Fruit fly (Drosophila melanogaster) whole organism, embryonic: Measurements from ENCODE around the gene CG15916.
A peak's percentile ranks its signal among the peaks of the same experiment; 100 is the strongest.

Experiments
- Awh ChIP-seq: fragments of 200-800 bp; sonication (Bioruptor generic); IDR thresholded peaks from 2 replicates; pipeline ENCODE4, ENCODE4 v1.3.6; 2022; ENCODE audit warnings: missing biosample characterization, missing genetic modification characterization
- B-H2 ChIP-seq: fragments of 200-800 bp; sonication (Bioruptor generic); optimal IDR thresholded peaks from 2 replicates; lab custom pipeline; 2018; ENCODE audit warnings: missing biosample characterization, mild to moderate bottlenecking, missing genetic modification characterization
- CG10959 ChIP-seq: fragments of 200-800 bp; sonication (Bioruptor generic); IDR thresholded peaks from 2 replicates; pipeline ENCODE4 v1.3.6; 2022; ENCODE audit warnings: missing biosample characterization, missing genetic modification characterization
- CG11247 ChIP-seq: fragments of 200-800 bp; sonication (Bioruptor generic); IDR thresholded peaks from 2 replicates; pipeline ENCODE4 v1.3.6; 2022; ENCODE audit warnings: missing biosample characterization, missing genetic modification characterization
- CG1233 ChIP-seq: fragments of 200-800 bp; sonication (Bioruptor generic); optimal IDR thresholded peaks from 4 replicates; lab custom pipeline; 2018; ENCODE audit warnings: missing biosample characterization, mild to moderate bottlenecking, missing genetic modification characterization
- CG12659 ChIP-seq: fragments of 200-800 bp; sonication (Bioruptor generic); optimal IDR thresholded peaks from 3 replicates; lab custom pipeline; 2017; ENCODE audit warnings: mild to moderate bottlenecking, missing biosample characterization, missing genetic modification reagents, missing genetic modification characterization
- CG15011 ChIP-seq: fragments of 200-800 bp; sonication (Bioruptor generic); optimal IDR thresholded peaks from 3 replicates; lab custom pipeline; 2018; ENCODE audit warnings: missing biosample characterization, mild to moderate bottlenecking, missing genetic modification characterization
- CG15514 ChIP-seq: fragments of 200-800 bp; sonication (Bioruptor generic); optimal IDR thresholded peaks from 3 replicates; lab custom pipeline; 2017; ENCODE audit warnings: missing biosample characterization, missing genetic modification characterization, mild to moderate bottlenecking, moderate library complexity, missing genetic modification reagents
- CG16815 ChIP-seq: fragments of 200-800 bp; sonication (Bioruptor generic); optimal IDR thresholded peaks from 3 replicates; lab custom pipeline; 2017; ENCODE audit warnings: missing biosample characterization, mild to moderate bottlenecking, missing genetic modification characterization
- CG2678 ChIP-seq: fragments of 200-800 bp; sonication (Bioruptor generic); optimal IDR thresholded peaks from 3 replicates; lab custom pipeline; 2019; ENCODE audit warnings: missing biosample characterization, mild to moderate bottlenecking, missing genetic modification characterization, moderate library complexity
- CG2889 ChIP-seq: fragments of 200-800 bp; sonication (Bioruptor generic); IDR thresholded peaks from 3 replicates; pipeline ENCODE4 v1.3.6; 2022; ENCODE audit warnings: missing biosample characterization, missing genetic modification characterization
- CG4328 ChIP-seq: fragments of 200-800 bp; sonication (Bioruptor generic); optimal IDR thresholded peaks from 3 replicates; lab custom pipeline; 2017; ENCODE audit warnings: missing biosample characterization, missing genetic modification reagents, missing genetic modification characterization
- CG8089 ChIP-seq: fragments of 200-800 bp; sonication (Bioruptor generic); optimal IDR thresholded peaks from 3 replicates; lab custom pipeline; 2016; ENCODE audit warnings: missing biosample characterization, missing genetic modification characterization
- CG8281 ChIP-seq: fragments of 200-800 bp; sonication (Bioruptor generic); optimal IDR thresholded peaks from 2 replicates; lab custom pipeline; 2018; ENCODE audit warnings: missing biosample characterization, mild to moderate bottlenecking, missing genetic modification characterization, moderate library complexity
- CG8478 ChIP-seq: fragments of >200 bp; optimal IDR thresholded peaks from 2 replicates; lab custom pipeline; 2018
- CG8944 ChIP-seq: fragments of 200-800 bp; sonication (Bioruptor generic); optimal IDR thresholded peaks from 3 replicates; lab custom pipeline; 2016; ENCODE audit warnings: missing biosample characterization, missing genetic modification characterization
- CG9437 ChIP-seq: fragments of 200-800 bp; sonication (Bioruptor generic); optimal IDR thresholded peaks from 2 replicates; lab custom pipeline; 2018; ENCODE audit warnings: missing biosample characterization, mild to moderate bottlenecking, missing genetic modification characterization
- CG9817 ChIP-seq: fragments of 200-800 bp; sonication (Bioruptor generic); optimal IDR thresholded peaks from 2 replicates; lab custom pipeline; 2018; ENCODE audit warnings: missing biosample characterization, mild to moderate bottlenecking, missing genetic modification characterization, moderate library complexity
- D19A ChIP-seq: fragments of 200-800 bp; optimal IDR thresholded peaks from 3 replicates; lab custom pipeline; 2019; ENCODE audit warnings: missing biosample characterization, mild to moderate bottlenecking, missing genetic modification characterization, moderate library complexity
- Dip3 ChIP-seq: fragments of 200-800 bp; sonication (Bioruptor generic); optimal IDR thresholded peaks from 3 replicates; lab custom pipeline; 2016; ENCODE audit warnings: missing biosample characterization, missing genetic modification characterization
- E2f1 ChIP-seq: fragments of 200-800 bp; sonication (Bioruptor generic); IDR thresholded peaks from 2 replicates; pipeline ENCODE4 v1.3.6; 2022; ENCODE audit warnings: missing biosample characterization, missing genetic modification characterization
- HLH4C ChIP-seq: fragments of 200-800 bp; sonication (Bioruptor generic); IDR thresholded peaks from 3 replicates; pipeline ENCODE4 v1.3.6; 2022; ENCODE audit warnings: missing biosample characterization, missing genetic modification characterization; ENCODE audit not compliant: partially characterized antibody
- HLHmδ ChIP-seq: fragments of 200-800 bp; sonication (Bioruptor generic); optimal IDR thresholded peaks from 2 replicates; lab custom pipeline; 2018; ENCODE audit warnings: missing biosample characterization, mild to moderate bottlenecking, missing genetic modification characterization, moderate library complexity
- Hr3 ChIP-seq: fragments of 200-800 bp; sonication (Bioruptor generic); optimal IDR thresholded peaks from 3 replicates; lab custom pipeline; 2016; ENCODE audit warnings: missing biosample characterization, missing genetic modification characterization
- Lim3 ChIP-seq: fragments of 200-800 bp; sonication (Bioruptor generic); IDR thresholded peaks from 2 replicates; pipeline ENCODE4 v1.3.6; 2022; ENCODE audit warnings: missing biosample characterization, missing genetic modification characterization
- MTF-1 ChIP-seq: fragments of 200-800 bp; sonication (Bioruptor generic); optimal IDR thresholded peaks from 2 replicates; lab custom pipeline; 2018; ENCODE audit warnings: missing biosample characterization, mild to moderate bottlenecking, missing genetic modification characterization, borderline replicate concordance
- Nf-YC ChIP-seq: fragments of 200-800 bp; optimal IDR thresholded peaks from 3 replicates; lab custom pipeline; 2019; ENCODE audit warnings: missing biosample characterization, mild to moderate bottlenecking, missing genetic modification characterization, moderate library complexity
- Xrp1 ChIP-seq: fragments of 200-800 bp; sonication (Bioruptor generic); IDR thresholded peaks from 2 replicates; pipeline ENCODE4 v1.3.6; 2022; ENCODE audit warnings: missing biosample characterization, missing genetic modification characterization
- YL-1 ChIP-seq: fragments of 200-800 bp; sonication (Bioruptor generic); optimal IDR thresholded peaks from 3 replicates; lab custom pipeline; 2017; ENCODE audit warnings: missing biosample characterization, mild to moderate bottlenecking, missing genetic modification characterization
- ap ChIP-seq: fragments of 200-800 bp; sonication (Bioruptor generic); IDR thresholded peaks from 2 replicates; pipeline ENCODE4 v1.3.6; 2022; ENCODE audit warnings: missing biosample characterization, missing genetic modification characterization
- bsh ChIP-seq, 2 experiments: fragments of 200-800 bp; sonication (Bioruptor generic); optimal IDR thresholded peaks; 2 replicates each; lab custom pipeline; 2017 to 2018; ENCODE audit warnings: mild to moderate bottlenecking in 2 of 2, missing biosample characterization in 2 of 2, missing genetic modification characterization in 2 of 2, moderate library complexity in 1 of 2
- btn ChIP-seq: fragments of 200-800 bp; sonication (Bioruptor generic); optimal IDR thresholded peaks from 2 replicates; lab custom pipeline; 2016; ENCODE audit warnings: missing biosample characterization, missing genetic modification characterization
- dan ChIP-seq: fragments of 200-800 bp; sonication (Bioruptor generic); IDR thresholded peaks from 2 replicates; pipeline ENCODE4 v1.3.6; 2022; ENCODE audit warnings: missing biosample characterization, missing genetic modification characterization
- dati ChIP-seq: fragments of 200-800 bp; sonication (Bioruptor generic); IDR thresholded peaks from 2 replicates; pipeline ENCODE4 v1.3.6; 2022; ENCODE audit warnings: missing biosample characterization, missing genetic modification characterization
- dpn ChIP-seq, 2 experiments: fragments of 200-800 bp; sonication (Bioruptor generic); optimal IDR thresholded peaks; 3 replicates each; lab custom pipeline; 2016; ENCODE audit warnings: missing biosample characterization in 2 of 2, missing genetic modification characterization in 2 of 2
- emc ChIP-seq: fragments of 200-800 bp; sonication (Bioruptor generic); optimal IDR thresholded peaks from 2 replicates; lab custom pipeline; 2016; ENCODE audit warnings: missing biosample characterization, missing genetic modification characterization
- fd64A ChIP-seq: fragments of 200-800 bp; sonication (Bioruptor generic); optimal IDR thresholded peaks from 3 replicates; lab custom pipeline; 2018; ENCODE audit warnings: missing biosample characterization, mild to moderate bottlenecking, missing genetic modification characterization
- fru ChIP-seq: fragments of >200 bp; optimal IDR thresholded peaks from 2 replicates; lab custom pipeline; 2017
- ftz-f1 ChIP-seq: fragments of 200-800 bp; sonication (Bioruptor generic); optimal IDR thresholded peaks from 2 replicates; lab custom pipeline; 2016; ENCODE audit warnings: missing biosample characterization, missing genetic modification characterization
- gsb ChIP-seq: fragments of 200-800 bp; sonication (Bioruptor generic); IDR thresholded peaks from 2 replicates; pipeline ENCODE4 v1.3.6; 2022; ENCODE audit warnings: missing biosample characterization, missing genetic modification characterization
- hth ChIP-seq: fragments of >200 bp; optimal IDR thresholded peaks from 2 replicates; lab custom pipeline; 2017; ENCODE audit warnings: inconsistent platforms
- jumu ChIP-seq: fragments of 200-800 bp; sonication (Bioruptor generic); optimal IDR thresholded peaks from 3 replicates; lab custom pipeline; 2016; ENCODE audit warnings: missing biosample characterization, missing genetic modification characterization
- maf-S ChIP-seq: fragments of 200-800 bp; sonication (Bioruptor generic); optimal IDR thresholded peaks from 2 replicates; lab custom pipeline; 2016; ENCODE audit warnings: missing biosample characterization, missing genetic modification characterization
- mld ChIP-seq: fragments of 200-800 bp; sonication (Bioruptor generic); IDR thresholded peaks from 3 replicates; pipeline ENCODE4 v1.3.6; 2022; ENCODE audit warnings: missing biosample characterization, missing genetic modification characterization; ENCODE audit not compliant: partially characterized antibody
- nerfin-1 ChIP-seq: fragments of 200-800 bp; sonication (Bioruptor generic); optimal IDR thresholded peaks from 3 replicates; lab custom pipeline; 2019; ENCODE audit warnings: missing biosample characterization, mild to moderate bottlenecking, missing genetic modification characterization, moderate library complexity
- pho ChIP-seq: fragments of 200-800 bp; sonication (Bioruptor generic); optimal IDR thresholded peaks from 2 replicates; lab custom pipeline; 2016; ENCODE audit warnings: missing biosample characterization, missing genetic modification characterization
- prd ChIP-seq, 3 experiments: fragments of >200 bp in 2 of 3; fragments of 200-800 bp in 1 of 3; sonication (Bioruptor generic) in 1 of 3; optimal IDR thresholded peaks in 2 of 3; IDR thresholded peaks in 1 of 3; 2 replicates in 2 of 3; 3 replicates in 1 of 3; pipeline versions ENCODE4 v1.3.6 to Lab custom; 2017 to 2022; ENCODE audit warnings: missing biosample characterization in 1 of 3, missing genetic modification characterization in 1 of 3
- ro ChIP-seq: fragments of 200-800 bp; sonication (Bioruptor generic); IDR thresholded peaks from 2 replicates; pipeline ENCODE4 v1.3.6; 2022; ENCODE audit warnings: missing biosample characterization, missing genetic modification characterization
- run ChIP-seq: fragments of 200-800 bp; sonication (Bioruptor generic); optimal IDR thresholded peaks from 3 replicates; lab custom pipeline; 2018; ENCODE audit warnings: missing biosample characterization, mild to moderate bottlenecking, missing genetic modification characterization
- tgo ChIP-seq: fragments of 200-800 bp; sonication (Bioruptor generic); IDR thresholded peaks from 3 replicates; pipeline ENCODE4 v1.3.6; 2022; ENCODE audit warnings: missing biosample characterization, missing genetic modification characterization
- toy ChIP-seq: fragments of 200-800 bp; sonication (Bioruptor generic); IDR thresholded peaks from 2 replicates; pipeline ENCODE4 v1.3.6; 2022; ENCODE audit warnings: missing biosample characterization, missing genetic modification characterization
- trh ChIP-seq: fragments of 200-800 bp; sonication (Bioruptor generic); optimal IDR thresholded peaks from 2 replicates; lab custom pipeline; 2016; ENCODE audit warnings: missing biosample characterization, missing genetic modification characterization
- ttk ChIP-seq: fragments of 200-800 bp; sonication (Bioruptor generic); IDR thresholded peaks from 2 replicates; pipeline ENCODE4 v2.1.2; 2022; ENCODE audit warnings: missing biosample characterization, missing genetic modification characterization

The CG15916 gene

dm6 chrX:15887247-15887616 lies 3.2 kb upstream of the CG15916 start, which contains the start of gene tay (continued):
- no peak for TF ChIP-seq CG4328 (GFP tag; lab: Kevin White, UChicago)
- TF ChIP-seq CG16815 (GFP tag; lab: Kevin White, UChicago) = no peak
- 0 out of 3 replicates have a peak, but pooled peaks have one; percentile 37 for TF ChIP-seq mld (GFP tag; lab: Robert Waterston, UW)
- no peak for TF ChIP-seq nerfin-1 (tag; lab: Kevin White, UChicago)
- no peak for TF ChIP-seq CG8089 (GFP tag; lab: Kevin White, UChicago)
- TF ChIP-seq Hr3 (GFP tag; lab: Kevin White, UChicago) = no peak
- TF ChIP-seq dpn (GFP tag; optimal IDR thresholded peaks at IDR 0.05; lab: Kevin White, UChicago) = no peak
- no peak for TF ChIP-seq MTF-1 (GFP tag; lab: Kevin White, UChicago)
- TF ChIP-seq fru (lab: Kevin White, UChicago) = no peak
- TF ChIP-seq CG8478 = no peak
- no peak for TF ChIP-seq E2f1 (GFP tag; lab: Robert Waterston, UW)
- no peak for TF ChIP-seq bsh (GFP tag; optimal IDR thresholded peaks at IDR 0.05; lab: Kevin White, UChicago)
- no peak for TF ChIP-seq Xrp1 (GFP tag; lab: Robert Waterston, UW)
- TF ChIP-seq D19A (tag; lab: Kevin White, UChicago) = no peak
- no peak for TF ChIP-seq gsb
- peak; percentile 80 for TF ChIP-seq CG15514 (GFP tag; lab: Kevin White, UChicago)
- no peak for TF ChIP-seq CG2678 (tag; lab: Kevin White, UChicago)
- no peak for TF ChIP-seq run (tag; lab: Kevin White, UChicago)
- TF ChIP-seq pho (GFP tag; lab: Kevin White, UChicago) = no peak
- TF ChIP-seq jumu (GFP tag; lab: Kevin White, UChicago) = peak; percentile 14
- TF ChIP-seq Dip3 (GFP tag; lab: Kevin White, UChicago) = no peak
- TF ChIP-seq CG9817 (tag; lab: Kevin White, UChicago) = no peak
- no peak for TF ChIP-seq dati (GFP tag; lab: Robert Waterston, UW)
- no peak for TF ChIP-seq maf-S (GFP tag; lab: Kevin White, UChicago)
- TF ChIP-seq prd (optimal IDR thresholded peaks at IDR 0.05; lab: Kevin White, UChicago) = no peak
- TF ChIP-seq prd (GFP tag; IDR thresholded peaks at IDR 0.05; lab: Robert Waterston, UW) = no peak
- TF ChIP-seq CG8281 (tag; lab: Kevin White, UChicago) = no peak
- TF ChIP-seq trh (GFP tag; lab: Kevin White, UChicago) = no peak
- TF ChIP-seq CG9437 = no peak
- peak; percentile 74 for TF ChIP-seq HLH4C (GFP tag; lab: Robert Waterston, UW)
- no peak for TF ChIP-seq CG11247 (GFP tag; lab: Robert Waterston, UW)
- no peak for TF ChIP-seq Nf-YC
- TF ChIP-seq CG15011 (GFP tag; lab: Kevin White, UChicago) = no peak
- no peak for TF ChIP-seq ttk (GFP tag; lab: Robert Waterston, UW)
- no peak for TF ChIP-seq CG1233
- TF ChIP-seq ro = no peak
- no peak for TF ChIP-seq btn (GFP tag; lab: Kevin White, UChicago)
- TF ChIP-seq toy (GFP tag; lab: Robert Waterston, UW) = no peak
- TF ChIP-seq Awh (GFP tag; lab: Robert Waterston, UW) = no peak
- peak; percentile 15 for TF ChIP-seq B-H2
- TF ChIP-seq ftz-f1 = peak; percentile 56
- no peak for TF ChIP-seq CG10959 (GFP tag; lab: Robert Waterston, UW)
- TF ChIP-seq Lim3 (GFP tag; lab: Robert Waterston, UW) = no peak
- TF ChIP-seq fd64A (GFP tag; lab: Kevin White, UChicago) = no peak
- no peak for TF ChIP-seq dan (GFP tag; lab: Robert Waterston, UW)
- no peak for TF ChIP-seq emc (GFP tag; lab: Kevin White, UChicago)
- TF ChIP-seq ap (GFP tag; lab: Robert Waterston, UW) = no peak
- no peak for TF ChIP-seq HLHmδ (GFP tag; lab: Kevin White, UChicago)
- no peak for TF ChIP-seq CG8944 (GFP tag; lab: Kevin White, UChicago)
- peak; percentile 37 for TF ChIP-seq YL-1 (GFP tag; lab: Kevin White, UChicago)
- TF ChIP-seq CG2889 (GFP tag; lab: Robert Waterston, UW) = no peak
- no peak for TF ChIP-seq hth (lab: Kevin White, UChicago)
- peak; percentile 74 for TF ChIP-seq CG12659 (GFP tag; lab: Kevin White, UChicago)
- no peak for TF ChIP-seq tgo
